Fruit fly (Drosophila melanogaster): ENCODE results near the gene Smn.

The Smn gene

DNA sequence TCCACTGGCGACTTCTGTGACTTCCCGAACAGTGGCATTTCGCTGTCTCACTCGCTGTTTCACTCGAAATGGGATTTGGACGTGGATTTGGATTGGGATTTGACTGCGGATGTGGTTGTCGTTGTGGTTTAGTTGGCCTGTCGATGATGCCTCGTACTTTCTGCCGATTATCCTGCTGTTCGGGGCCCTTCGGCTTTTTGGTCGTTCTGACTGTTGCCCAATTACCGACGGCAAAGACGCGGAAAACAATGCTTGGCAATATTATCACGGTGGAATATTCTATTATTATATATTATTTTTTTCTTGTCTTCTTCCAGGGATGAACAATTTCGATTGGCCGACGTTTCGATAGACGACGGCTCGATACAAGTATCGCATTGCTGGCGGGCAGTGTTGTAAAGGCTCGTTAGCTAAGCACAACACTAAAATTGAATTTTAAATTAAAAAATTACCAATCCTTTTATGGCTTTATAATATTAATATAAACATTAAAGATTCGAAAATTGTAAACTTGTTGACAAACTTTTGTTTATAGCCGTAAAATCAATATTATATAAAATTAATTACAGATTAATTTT is 33.9 kb upstream of the Smn start, which contains the start of gene Mo25 (continued):
- TF ChIP-seq CG12071 (GFP tag; optimal IDR thresholded peaks at IDR 0.05) (no peak), CG3995 (GFP tag; optimal IDR thresholded peaks at IDR 0.05) (peak; percentile 13), prd (optimal IDR thresholded peaks at IDR 0.05) (no peak), prd (GFP tag; IDR thresholded peaks at IDR 0.05) (peak; percentile 40; the same call in 1 of the 3 replicates), ash1 (GFP tag; optimal IDR thresholded peaks at IDR 0.05) (no peak), CG15696 (tag; optimal IDR thresholded peaks at IDR 0.05) (no peak), Optix (GFP tag; IDR thresholded peaks at IDR 0.05) (no peak), vfl (GFP tag; optimal IDR thresholded peaks at IDR 0.05) (peak; percentile 32), CG14014 (GFP tag; IDR thresholded peaks at IDR 0.05) (peak; percentile 13; the same call in 1 of the 2 replicates), Atf6 (GFP tag; IDR thresholded peaks at IDR 0.05) (no peak), kay (GFP tag; optimal IDR thresholded peaks at IDR 0.05) (no peak), CG17612 (GFP tag; IDR thresholded peaks at IDR 0.05) (no peak), chif (GFP tag; optimal IDR thresholded peaks at IDR 0.05) (no peak), gsb-n (tag; optimal IDR thresholded peaks at IDR 0.05) (no peak), Aef1 (GFP tag; IDR thresholded peaks at IDR 0.05) (no peak), CG4820 (GFP tag; optimal IDR thresholded peaks at IDR 0.05) (peak; percentile 14), CG17802 (tag; optimal IDR thresholded peaks at IDR 0.05) (no peak), jing (GFP tag; optimal IDR thresholded peaks at IDR 0.05) (no peak), pum (GFP tag; optimal IDR thresholded peaks at IDR 0.05) (no peak), zfh2 (GFP tag; optimal IDR thresholded peaks at IDR 0.05) (peak; percentile 35), CG13123 (GFP tag; optimal IDR thresholded peaks at IDR 0.05) (no peak), sens-2 (GFP tag; IDR thresholded peaks at IDR 0.05) (no peak), Xrp1 (GFP tag; IDR thresholded peaks at IDR 0.05) (peak; percentile 53; the same call in 1 of the 2 replicates), dpn (GFP tag; optimal IDR thresholded peaks at IDR 0.05) (peak in 1 of 2 experiments; percentile 57), Nf-YB (GFP tag; optimal IDR thresholded peaks at IDR 0.05) (no peak), CG10209 (GFP tag; optimal IDR thresholded peaks at IDR 0.05) (peak; percentile 3), CG6813 (GFP tag; optimal IDR thresholded peaks at IDR 0.05) (peak; percentile 9), bigmax (GFP tag; optimal IDR thresholded peaks at IDR 0.05) (no peak), cg (GFP tag; optimal IDR thresholded peaks at IDR 0.05) (no peak), ro (GFP tag; IDR thresholded peaks at IDR 0.05) (no peak), repo (GFP tag; optimal IDR thresholded peaks at IDR 0.05) (no peak), grn (GFP tag; optimal IDR thresholded peaks at IDR 0.05) (no peak), Side (GFP tag; optimal IDR thresholded peaks at IDR 0.05) (peak; percentile 0), CG12744 (GFP tag; optimal IDR thresholded peaks at IDR 0.05) (no peak), sisA (GFP tag; IDR thresholded peaks at IDR 0.05) (no peak), CG12299 (tag; optimal IDR thresholded peaks at IDR 0.05) (peak; percentile 11), CG10979 (tag; optimal IDR thresholded peaks at IDR 0.05) (peak; percentile 19), CG18764 (GFP tag; optimal IDR thresholded peaks at IDR 0.05) (peak; percentile 20), CG11247 (GFP tag; IDR thresholded peaks at IDR 0.05) (peak; percentile 35; the same call in 1 of the 2 replicates), CG2120 (GFP tag; optimal IDR thresholded peaks at IDR 0.05) (peak; percentile 67), Dek (tag; optimal IDR thresholded peaks at IDR 0.05) (peak; percentile 43), CG15479 (GFP tag; optimal IDR thresholded peaks at IDR 0.05) (no peak), H15 (GFP tag; IDR thresholded peaks at IDR 0.05) (no peak), crol (GFP tag; IDR thresholded peaks at IDR 0.05) (no peak), CG17361 (GFP tag; IDR thresholded peaks at IDR 0.05) (peak; percentile 50; the same call in 2 of the 3 replicates), Drgx (GFP tag; IDR thresholded peaks at IDR 0.05) (no peak), inv (GFP tag; IDR thresholded peaks at IDR 0.05; ENCODE audit: partially characterized antibody) (peak; percentile 60), sc (optimal IDR thresholded peaks at IDR 0.05) (no peak), sc (GFP tag; optimal IDR thresholded peaks at IDR 0.05) (no peak), CG13775 (GFP tag; optimal IDR thresholded peaks at IDR 0.05) (peak; percentile 35), esg (GFP tag; conservative IDR thresholded peaks at IDR 0.05) (no peak), sob (GFP tag; IDR thresholded peaks at IDR 0.05) (peak; percentile 67)

Data from whole organism, embryonic.